Worm (Caenorhabditis elegans): ENCODE measurements around the gene col-156.
"Not testable (repeated sequence)": the region's sequence is repeated elsewhere in the genome, so short reads cannot be mapped to it uniquely, and the experiment has no call there.

DNA sequence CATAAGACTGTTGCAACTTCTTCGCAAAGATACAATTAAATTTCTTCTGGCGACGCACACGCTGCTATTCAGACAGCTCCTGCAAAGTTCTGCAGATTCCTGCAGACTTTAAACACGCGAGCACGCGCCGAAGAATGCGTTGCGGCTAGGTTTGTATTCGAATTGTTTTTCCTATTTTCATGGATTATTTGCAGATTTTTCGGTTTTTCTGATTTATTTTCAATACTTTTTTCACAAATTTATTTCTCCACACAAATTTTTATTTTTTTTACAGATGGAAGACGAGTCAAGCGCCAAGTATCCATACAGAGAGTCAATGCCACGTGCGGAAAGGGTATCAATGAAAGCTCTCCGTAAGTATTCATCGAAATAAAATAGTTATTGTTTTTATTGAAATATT is 25.5 kb upstream of the col-156 start, which contains the start of gene T11F9.7:
- not testable (repeated sequence) for TF ChIP-seq ztf-4 (tag; optimal IDR thresholded peaks at IDR 0.05); ZK546.5 (tag; optimal IDR thresholded peaks at IDR 0.05); elt-3 (tag; optimal IDR thresholded peaks at IDR 0.05); nhr-77 (tag; optimal IDR thresholded peaks at IDR 0.05); unc-62 (GFP tag; optimal IDR thresholded peaks at IDR 0.05); nhr-12 (tag; optimal IDR thresholded peaks at IDR 0.05); alr-1 (tag; optimal IDR thresholded peaks at IDR 0.05); mab-5 (tag; optimal IDR thresholded peaks at IDR 0.05)

Data from whole organism, L2 larva.